Fruit fly (Drosophila melanogaster) whole organism, embryonic: ENCODE results near the gene CG12659.

ENCODE experiments used
- Ada2b ChIP-seq: fragments of 200-800 bp; sonication (Bioruptor generic); IDR thresholded peaks from 2 replicates; pipeline ENCODE4 v1.3.6; 2022; ENCODE audit warnings: missing biosample characterization, missing genetic modification characterization
- Atf6 ChIP-seq: fragments of 200-800 bp; sonication (Bioruptor generic); IDR thresholded peaks from 2 replicates; pipeline ENCODE4 v1.3.6; 2022; ENCODE audit warnings: missing biosample characterization, missing genetic modification characterization
- B-H2 ChIP-seq: fragments of 200-800 bp; sonication (Bioruptor generic); optimal IDR thresholded peaks from 2 replicates; lab custom pipeline; 2018; ENCODE audit warnings: missing biosample characterization, mild to moderate bottlenecking, missing genetic modification characterization
- CG10209 ChIP-seq: fragments of 200-800 bp; sonication (Bioruptor generic); optimal IDR thresholded peaks from 3 replicates; lab custom pipeline; 2017; ENCODE audit warnings: missing biosample characterization, mild to moderate bottlenecking, missing genetic modification characterization, missing genetic modification reagents
- CG1024 ChIP-seq: fragments of 200-800 bp; sonication (Bioruptor generic); IDR thresholded peaks from 2 replicates; pipeline ENCODE4 v1.3.6; 2022; ENCODE audit warnings: missing biosample characterization, missing genetic modification characterization
- CG10366 ChIP-seq: fragments of 200-800 bp; sonication (Bioruptor generic); IDR thresholded peaks from 2 replicates; pipeline ENCODE4 v1.3.6; 2022; ENCODE audit warnings: missing biosample characterization, missing genetic modification characterization
- CG10654 ChIP-seq: fragments of 200-800 bp; sonication (Bioruptor generic); optimal IDR thresholded peaks from 2 replicates; lab custom pipeline; 2016; ENCODE audit warnings: missing biosample characterization, missing genetic modification characterization
- CG11696 ChIP-seq: fragments of 200-800 bp; sonication (Bioruptor generic); IDR thresholded peaks from 2 replicates; pipeline ENCODE4 v1.3.6; 2022; ENCODE audit warnings: missing biosample characterization, missing genetic modification characterization
- CG13775 ChIP-seq: fragments of 200-800 bp; sonication (Bioruptor generic); optimal IDR thresholded peaks from 3 replicates; lab custom pipeline; 2017; ENCODE audit warnings: missing biosample characterization, mild to moderate bottlenecking, missing genetic modification characterization
- CG14667 ChIP-seq: fragments of 200-800 bp; sonication (Bioruptor generic); IDR thresholded peaks from 2 replicates; pipeline ENCODE4 v1.3.6; 2022; ENCODE audit warnings: missing biosample characterization, missing genetic modification characterization
- CG17385 ChIP-seq: fragments of 200-800 bp; sonication (Bioruptor generic); optimal IDR thresholded peaks from 3 replicates; lab custom pipeline; 2018; ENCODE audit warnings: missing biosample characterization, mild to moderate bottlenecking, missing genetic modification characterization
- CG33557 ChIP-seq: fragments of 200-800 bp; sonication (Bioruptor generic); optimal IDR thresholded peaks from 2 replicates; lab custom pipeline; 2019; ENCODE audit warnings: missing biosample characterization, mild to moderate bottlenecking, missing genetic modification characterization, moderate library complexity
- CG34376 ChIP-seq: fragments of 200-800 bp; sonication (Bioruptor generic); optimal IDR thresholded peaks from 2 replicates; lab custom pipeline; 2018; ENCODE audit warnings: missing biosample characterization, mild to moderate bottlenecking, missing genetic modification characterization
- CG42726 ChIP-seq: fragments of 200-800 bp; sonication (Bioruptor generic); IDR thresholded peaks from 2 replicates; pipeline ENCODE4 v1.3.6; 2022; ENCODE audit warnings: missing biosample characterization, missing genetic modification characterization; ENCODE audit not compliant: partially characterized antibody
- CG4707 ChIP-seq: fragments of 200-800 bp; sonication (Bioruptor generic); optimal IDR thresholded peaks from 2 replicates; lab custom pipeline; 2018; ENCODE audit warnings: missing biosample characterization, mild to moderate bottlenecking, missing genetic modification characterization, moderate library complexity
- CG6175 ChIP-seq: fragments of 200-800 bp; sonication (Bioruptor generic); IDR thresholded peaks from 3 replicates; pipeline ENCODE4 v1.3.6; 2022; ENCODE audit warnings: missing biosample characterization, missing genetic modification characterization
- CG6272 ChIP-seq: fragments of 200-800 bp; sonication (Bioruptor generic); IDR thresholded peaks from 2 replicates; pipeline ENCODE4 v1.3.6; 2022; ENCODE audit warnings: missing biosample characterization, missing genetic modification characterization
- CG6765 ChIP-seq: fragments of 200-800 bp; sonication (Bioruptor generic); optimal IDR thresholded peaks from 3 replicates; lab custom pipeline; 2017; ENCODE audit warnings: missing biosample characterization, mild to moderate bottlenecking, missing genetic modification characterization
- CG7963 ChIP-seq: fragments of 200-800 bp; sonication (Bioruptor generic); IDR thresholded peaks from 3 replicates; pipeline ENCODE4 v1.3.6; 2022; ENCODE audit warnings: missing biosample characterization, missing genetic modification characterization; ENCODE audit not compliant: partially characterized antibody
- CG8359 ChIP-seq: fragments of 200-800 bp; sonication (Bioruptor generic); optimal IDR thresholded peaks from 2 replicates; lab custom pipeline; 2017; ENCODE audit warnings: missing biosample characterization, mild to moderate bottlenecking, missing genetic modification characterization, borderline replicate concordance
- Camta ChIP-seq: fragments of 200-800 bp; sonication (Bioruptor generic); optimal IDR thresholded peaks from 2 replicates; lab custom pipeline; 2016; ENCODE audit warnings: missing biosample characterization, missing genetic modification characterization
- Dfd ChIP-seq, 2 experiments: fragments of >200 bp; optimal IDR thresholded peaks; 2 replicates each; lab custom pipeline; 2017; ENCODE audit warnings: missing biosample characterization in 2 of 2, missing genetic modification characterization in 2 of 2
- H15 ChIP-seq: fragments of 200-800 bp; sonication (Bioruptor generic); IDR thresholded peaks from 3 replicates; pipeline ENCODE4 v1.3.6; 2022; ENCODE audit warnings: missing biosample characterization, missing genetic modification characterization
- Hmr ChIP-seq: fragments of 200-800 bp; sonication (Bioruptor generic); optimal IDR thresholded peaks from 3 replicates; lab custom pipeline; 2017; ENCODE audit warnings: mild to moderate bottlenecking, missing biosample characterization, missing genetic modification reagents, missing genetic modification characterization
- Hr78 ChIP-seq, 2 experiments: fragments of 200-800 bp in 1 of 2; fragments of >200 bp in 1 of 2; sonication (Bioruptor generic) in 1 of 2; optimal IDR thresholded peaks; 2 replicates each; lab custom pipeline; 2017 to 2019; ENCODE audit warnings: missing biosample characterization in 2 of 2, missing genetic modification characterization in 2 of 2, mild to moderate bottlenecking in 1 of 2, moderate library complexity in 1 of 2
- NfI ChIP-seq: fragments of 200-800 bp; sonication (Bioruptor generic); optimal IDR thresholded peaks from 3 replicates; lab custom pipeline; 2018; ENCODE audit warnings: missing biosample characterization, mild to moderate bottlenecking, missing genetic modification characterization, moderate library complexity
- Stat92E ChIP-seq, 3 experiments: fragments of >200 bp in 2 of 3; fragments of 200-800 bp in 1 of 3; sonication (Bioruptor generic) in 1 of 3; optimal IDR thresholded peaks; 2 replicates each; lab custom pipeline; 2017 to 2019; ENCODE audit warnings: missing biosample characterization in 3 of 3, missing genetic modification characterization in 3 of 3, mild to moderate bottlenecking in 1 of 3, moderate library complexity in 1 of 3
- Xrp1 ChIP-seq: fragments of 200-800 bp; sonication (Bioruptor generic); IDR thresholded peaks from 2 replicates; pipeline ENCODE4 v1.3.6; 2022; ENCODE audit warnings: missing biosample characterization, missing genetic modification characterization
- da ChIP-seq: fragments of 200-800 bp; sonication (Bioruptor generic); optimal IDR thresholded peaks from 2 replicates; lab custom pipeline; 2016; ENCODE audit warnings: missing biosample characterization, missing genetic modification characterization
- dati ChIP-seq: fragments of 200-800 bp; sonication (Bioruptor generic); IDR thresholded peaks from 2 replicates; pipeline ENCODE4 v1.3.6; 2022; ENCODE audit warnings: missing biosample characterization, missing genetic modification characterization
- disco-r ChIP-seq: fragments of 200-800 bp; sonication (Bioruptor generic); optimal IDR thresholded peaks from 2 replicates; lab custom pipeline; 2016; ENCODE audit warnings: missing biosample characterization, missing genetic modification characterization
- dm ChIP-seq: fragments of 200-800 bp; sonication (Bioruptor generic); optimal IDR thresholded peaks from 3 replicates; lab custom pipeline; 2016; ENCODE audit warnings: missing biosample characterization, missing genetic modification characterization
- emc ChIP-seq: fragments of 200-800 bp; sonication (Bioruptor generic); optimal IDR thresholded peaks from 2 replicates; lab custom pipeline; 2016; ENCODE audit warnings: missing biosample characterization, missing genetic modification characterization
- ems ChIP-seq: fragments of 200-800 bp; sonication (Bioruptor generic); optimal IDR thresholded peaks from 3 replicates; lab custom pipeline; 2016; ENCODE audit warnings: missing biosample characterization, missing genetic modification characterization
- eyg ChIP-seq: fragments of 200-800 bp; sonication (Bioruptor generic); optimal IDR thresholded peaks from 3 replicates; lab custom pipeline; 2016; ENCODE audit warnings: missing biosample characterization, missing genetic modification characterization
- fd3F ChIP-seq: fragments of 200-800 bp; sonication (Bioruptor generic); optimal IDR thresholded peaks from 2 replicates; lab custom pipeline; 2018; ENCODE audit warnings: missing biosample characterization, mild to moderate bottlenecking, missing genetic modification characterization, moderate library complexity
- fru ChIP-seq: fragments of >200 bp; optimal IDR thresholded peaks from 2 replicates; lab custom pipeline; 2017
- gcm2 ChIP-seq: fragments of 200-800 bp; sonication (Bioruptor generic); optimal IDR thresholded peaks from 2 replicates; lab custom pipeline; 2016; ENCODE audit warnings: missing biosample characterization, missing genetic modification characterization
- hth ChIP-seq: fragments of >200 bp; optimal IDR thresholded peaks from 2 replicates; lab custom pipeline; 2017; ENCODE audit warnings: inconsistent platforms
- jing ChIP-seq: fragments of 200-800 bp; sonication (Bioruptor generic); optimal IDR thresholded peaks from 2 replicates; lab custom pipeline; 2018; ENCODE audit warnings: missing biosample characterization, mild to moderate bottlenecking, missing genetic modification characterization
- mam ChIP-seq: fragments of 200-800 bp; sonication (Bioruptor generic); optimal IDR thresholded peaks from 3 replicates; lab custom pipeline; 2016; ENCODE audit warnings: missing biosample characterization, missing genetic modification characterization
- psq ChIP-seq: fragments of 200-800 bp; sonication (Bioruptor generic); optimal IDR thresholded peaks from 2 replicates; lab custom pipeline; 2017; ENCODE audit warnings: missing biosample characterization, missing genetic modification characterization
- ranshi ChIP-seq: fragments of 200-800 bp; sonication (Bioruptor generic); IDR thresholded peaks from 2 replicates; pipeline ENCODE4 v1.3.6; 2022; ENCODE audit warnings: missing biosample characterization, missing genetic modification characterization
- ro ChIP-seq: fragments of 200-800 bp; sonication (Bioruptor generic); IDR thresholded peaks from 2 replicates; pipeline ENCODE4 v1.3.6; 2022; ENCODE audit warnings: missing biosample characterization, missing genetic modification characterization
- sc ChIP-seq, 3 experiments: fragments of >200 bp in 2 of 3; fragments of 200-800 bp in 1 of 3; sonication (Bioruptor generic) in 1 of 3; optimal IDR thresholded peaks; 2 replicates in 2 of 3; 3 replicates in 1 of 3; lab custom pipeline; 2017; ENCODE audit warnings: mild to moderate bottlenecking in 1 of 3, missing biosample characterization in 1 of 3, missing genetic modification characterization in 1 of 3, missing genetic modification reagents in 1 of 3
- slou ChIP-seq: fragments of 200-800 bp; sonication (Bioruptor generic); optimal IDR thresholded peaks from 3 replicates; lab custom pipeline; 2016; ENCODE audit warnings: missing biosample characterization, missing genetic modification characterization
- sob ChIP-seq: fragments of 200-800 bp; sonication (Bioruptor generic); IDR thresholded peaks from 2 replicates; pipeline ENCODE4 v1.3.6; 2022; ENCODE audit warnings: missing biosample characterization, missing genetic modification characterization
- vnd ChIP-seq: fragments of 200-800 bp; sonication (Bioruptor generic); IDR thresholded peaks from 3 replicates; pipeline ENCODE4 v1.3.6; 2022; ENCODE audit warnings: missing biosample characterization, missing genetic modification characterization; ENCODE audit not compliant: partially characterized antibody

CG12659 gene

dm6 chrX:8561404-8562397, 29.8 kb downstream of the CG12659 start (continued):
- TF ChIP-seq NfI (GFP tag; lab: Kevin White, UChicago): no peak
- TF ChIP-seq CG34376 (GFP tag; lab: Kevin White, UChicago): peak; percentile 7
- TF ChIP-seq CG10209: peak; percentile 20
- TF ChIP-seq hth: no peak
- no peak for TF ChIP-seq CG11696 (GFP tag; lab: Robert Waterston, UW)
- TF ChIP-seq sc (optimal IDR thresholded peaks at IDR 0.05; lab: Kevin White, UChicago): no peak
- TF ChIP-seq sc (GFP tag; optimal IDR thresholded peaks at IDR 0.05; lab: Kevin White, UChicago): no peak
- no peak for TF ChIP-seq CG6765 (GFP tag; lab: Kevin White, UChicago)
- TF ChIP-seq CG4707 (GFP tag; lab: Kevin White, UChicago): no peak
- TF ChIP-seq gcm2: no peak
- TF ChIP-seq H15: no peak
- no peak for TF ChIP-seq dati (GFP tag; lab: Robert Waterston, UW)
- no peak for TF ChIP-seq fd3F (GFP tag; lab: Kevin White, UChicago)
- peak; percentile 35 for TF ChIP-seq mam (GFP tag; lab: Kevin White, UChicago)
- TF ChIP-seq fru (lab: Kevin White, UChicago): no peak
- TF ChIP-seq ems (GFP tag; lab: Kevin White, UChicago): peak; percentile 55
- 0 out of 3 replicates have a peak, but pooled peaks have one; percentile 45 for TF ChIP-seq vnd
- TF ChIP-seq ranshi (GFP tag; lab: Robert Waterston, UW): no peak
- no peak for TF ChIP-seq Atf6 (GFP tag; lab: Robert Waterston, UW)
- no peak for TF ChIP-seq CG1024
- TF ChIP-seq eyg (GFP tag; lab: Kevin White, UChicago): no peak
- peak; percentile 10 for TF ChIP-seq disco-r (GFP tag; lab: Kevin White, UChicago)
- TF ChIP-seq Ada2b (GFP tag; lab: Robert Waterston, UW): no peak
- peak; percentile 44 for TF ChIP-seq Hmr
- no peak for TF ChIP-seq emc (GFP tag; lab: Kevin White, UChicago)
- no peak for TF ChIP-seq CG17385 (GFP tag; lab: Kevin White, UChicago)
- no peak for TF ChIP-seq Dfd (GFP tag; optimal IDR thresholded peaks at IDR 0.05; lab: Kevin White, UChicago)
- TF ChIP-seq CG6175 (GFP tag; lab: Robert Waterston, UW): no peak
- no peak for TF ChIP-seq CG33557 (GFP tag; lab: Kevin White, UChicago)
- no peak for TF ChIP-seq slou (GFP tag; lab: Kevin White, UChicago)
- no peak for TF ChIP-seq jing (GFP tag; lab: Kevin White, UChicago)
- no peak for TF ChIP-seq CG8359 (GFP tag; lab: Kevin White, UChicago)
- TF ChIP-seq dm: peak; percentile 36
- no peak for TF ChIP-seq sob
- no peak for TF ChIP-seq psq
- TF ChIP-seq CG13775 (GFP tag; lab: Kevin White, UChicago): no peak
- no peak for TF ChIP-seq da (GFP tag; lab: Kevin White, UChicago)
- TF ChIP-seq B-H2 (GFP tag; lab: Kevin White, UChicago): peak; percentile 76
- no peak for TF ChIP-seq Hr78 (GFP tag; optimal IDR thresholded peaks at IDR 0.05; lab: Kevin White, UChicago)
- no peak for TF ChIP-seq CG42726 (GFP tag; lab: Robert Waterston, UW)
- 0 out of 3 replicates have a peak, but pooled peaks have one; percentile 21 for TF ChIP-seq CG7963 (GFP tag; lab: Robert Waterston, UW)
- TF ChIP-seq ro (GFP tag; lab: Robert Waterston, UW): no peak
- no peak for TF ChIP-seq Stat92E (GFP tag; optimal IDR thresholded peaks at IDR 0.05; lab: Kevin White, UChicago)
- TF ChIP-seq Xrp1: peak; percentile 46
- no peak for TF ChIP-seq CG10366
- TF ChIP-seq CG10654: no peak
- TF ChIP-seq CG14667 (GFP tag; lab: Robert Waterston, UW): no peak
- peak; percentile 15 for TF ChIP-seq Camta (GFP tag; lab: Kevin White, UChicago)
- TF ChIP-seq CG6272: no peak
